Fruit fly (Drosophila melanogaster) whole organism, prepupa: Measurements from ENCODE around the gene CG15563.

ENCODE experiments used
- Blimp-1 ChIP-seq: fragments of 200-800 bp; sonication (Bioruptor generic); optimal IDR thresholded peaks from 3 replicates; lab custom pipeline; 2017; ENCODE audit warnings: missing biosample characterization, missing genetic modification characterization, mild to moderate bottlenecking, moderate library complexity, missing genetic modification reagents
- CG10631 ChIP-seq: fragments of 200-800 bp; sonication (Bioruptor generic); optimal IDR thresholded peaks from 2 replicates; lab custom pipeline; 2016; ENCODE audit warnings: missing biosample characterization, missing genetic modification characterization
- CG10669 ChIP-seq: fragments of 200-800 bp; sonication (Bioruptor generic); optimal IDR thresholded peaks from 3 replicates; lab custom pipeline; 2018; ENCODE audit warnings: missing biosample characterization, mild to moderate bottlenecking, missing genetic modification characterization, moderate library complexity
- CG11294 ChIP-seq: fragments of 200-800 bp; sonication (Bioruptor generic); IDR thresholded peaks from 2 replicates; pipeline ENCODE4 v1.3.6; 2022; ENCODE audit warnings: missing biosample characterization, missing genetic modification characterization
- CG11902 ChIP-seq: fragments of 200-800 bp; sonication (Bioruptor generic); optimal IDR thresholded peaks from 3 replicates; lab custom pipeline; 2016; ENCODE audit warnings: missing biosample characterization, missing genetic modification characterization
- CG15336 ChIP-seq: fragments of 200-800 bp; sonication (Bioruptor generic); IDR thresholded peaks from 2 replicates; pipeline ENCODE4 v1.3.6; 2022; ENCODE audit warnings: missing biosample characterization, missing genetic modification characterization
- CG1621 ChIP-seq: fragments of 200-800 bp; sonication (Bioruptor generic); optimal IDR thresholded peaks from 3 replicates; lab custom pipeline; 2018; ENCODE audit warnings: missing biosample characterization, mild to moderate bottlenecking, missing genetic modification characterization
- CG16779 ChIP-seq: fragments of 200-800 bp; sonication (Bioruptor generic); optimal IDR thresholded peaks from 3 replicates; lab custom pipeline; 2017; ENCODE audit warnings: missing biosample characterization, mild to moderate bottlenecking, missing genetic modification characterization
- CG3032 ChIP-seq: fragments of 200-800 bp; optimal IDR thresholded peaks from 2 replicates; lab custom pipeline; 2019; ENCODE audit warnings: missing biosample characterization, mild to moderate bottlenecking, missing genetic modification characterization, moderate library complexity
- CG31627 ChIP-seq: fragments of 200-800 bp; sonication (Bioruptor generic); optimal IDR thresholded peaks from 3 replicates; lab custom pipeline; 2016; ENCODE audit warnings: missing biosample characterization, missing genetic modification characterization
- CG32006 ChIP-seq: fragments of 200-800 bp; sonication (Bioruptor generic); optimal IDR thresholded peaks from 3 replicates; lab custom pipeline; 2017; ENCODE audit warnings: missing biosample characterization, mild to moderate bottlenecking, missing genetic modification characterization
- CG34406 ChIP-seq: fragments of 200-800 bp; sonication (Bioruptor generic); optimal IDR thresholded peaks from 3 replicates; lab custom pipeline; 2016; ENCODE audit warnings: missing biosample characterization, missing genetic modification characterization
- CG3919 ChIP-seq: fragments of 200-800 bp; sonication (Bioruptor generic); optimal IDR thresholded peaks from 3 replicates; lab custom pipeline; 2016; ENCODE audit warnings: missing biosample characterization, missing genetic modification characterization
- CG4318 ChIP-seq: fragments of 200-800 bp; sonication (Bioruptor generic); optimal IDR thresholded peaks from 3 replicates; lab custom pipeline; 2017; ENCODE audit warnings: missing biosample characterization, mild to moderate bottlenecking, missing genetic modification characterization
- CG6163 ChIP-seq: fragments of 200-800 bp; sonication (Bioruptor generic); IDR thresholded peaks from 3 replicates; pipeline ENCODE4 v1.3.6; 2022; ENCODE audit warnings: missing biosample characterization, missing genetic modification characterization
- CG6276 ChIP-seq: fragments of 200-800 bp; sonication (Bioruptor generic); optimal IDR thresholded peaks from 2 replicates; lab custom pipeline; 2017; ENCODE audit warnings: missing biosample characterization, mild to moderate bottlenecking, missing genetic modification characterization
- CG6792 ChIP-seq: fragments of 200-800 bp; sonication (Bioruptor generic); optimal IDR thresholded peaks from 3 replicates; lab custom pipeline; 2016; ENCODE audit warnings: missing biosample characterization, missing genetic modification characterization
- CG6808 ChIP-seq: fragments of 200-800 bp; sonication (Bioruptor generic); optimal IDR thresholded peaks from 3 replicates; lab custom pipeline; 2017; ENCODE audit warnings: missing biosample characterization, missing genetic modification characterization, mild to moderate bottlenecking, moderate library complexity, missing genetic modification reagents
- CG6854 ChIP-seq: fragments of 200-800 bp; sonication (Bioruptor generic); optimal IDR thresholded peaks from 2 replicates; lab custom pipeline; 2017; ENCODE audit warnings: missing biosample characterization, mild to moderate bottlenecking, missing genetic modification characterization
- CG7368 ChIP-seq: fragments of 200-800 bp; sonication (Bioruptor generic); optimal IDR thresholded peaks from 3 replicates; lab custom pipeline; 2016; ENCODE audit warnings: missing biosample characterization, missing genetic modification characterization
- CG8119 ChIP-seq: fragments of 200-800 bp; sonication (Bioruptor generic); IDR thresholded peaks from 3 replicates; pipeline ENCODE4 v1.3.6; 2022; ENCODE audit warnings: missing biosample characterization, missing genetic modification characterization
- CG8319 ChIP-seq: fragments of 200-800 bp; sonication (Bioruptor generic); optimal IDR thresholded peaks from 3 replicates; lab custom pipeline; 2016; ENCODE audit warnings: missing biosample characterization, missing genetic modification characterization
- CG8632 ChIP-seq: fragments of 200-800 bp; sonication (Bioruptor generic); optimal IDR thresholded peaks from 3 replicates; lab custom pipeline; 2016; ENCODE audit warnings: missing biosample characterization, missing genetic modification characterization
- CG9139 ChIP-seq: fragments of 200-800 bp; sonication (Bioruptor generic); optimal IDR thresholded peaks from 3 replicates; lab custom pipeline; 2017; ENCODE audit warnings: missing biosample characterization, mild to moderate bottlenecking, missing genetic modification characterization
- Eip75B ChIP-seq: fragments of 200-800 bp; sonication (Bioruptor generic); optimal IDR thresholded peaks from 3 replicates; lab custom pipeline; 2016; ENCODE audit warnings: missing biosample characterization, missing genetic modification characterization
- Eip78C ChIP-seq: fragments of 200-800 bp; sonication (Bioruptor generic); peaks from one replicate; lab custom pipeline; 2016; ENCODE audit warnings: missing biosample characterization, missing genetic modification characterization
- Eip93F ChIP-seq: fragments of 200-800 bp; sonication (Bioruptor generic); optimal IDR thresholded peaks from 2 replicates; lab custom pipeline; 2016; ENCODE audit warnings: missing biosample characterization, mild to moderate bottlenecking, missing genetic modification characterization
- Ets21C ChIP-seq: fragments of 200-800 bp; sonication (Bioruptor generic); optimal IDR thresholded peaks from 3 replicates; lab custom pipeline; 2016; ENCODE audit warnings: missing biosample characterization, missing genetic modification characterization
- Ets96B ChIP-seq: fragments of 200-800 bp; optimal IDR thresholded peaks from 2 replicates; lab custom pipeline; 2019; ENCODE audit warnings: missing biosample characterization, mild to moderate bottlenecking, missing genetic modification characterization, moderate library complexity
- Gug ChIP-seq: fragments of 200-800 bp; sonication (Bioruptor generic); IDR thresholded peaks from 2 replicates; pipeline ENCODE4 v1.3.6; 2022; ENCODE audit warnings: missing biosample characterization, missing genetic modification characterization
- Hr38 ChIP-seq: sonication (Bioruptor generic); optimal IDR thresholded peaks from 2 replicates; lab custom pipeline; 2016; ENCODE audit warnings: missing biosample characterization, missing genetic modification characterization
- Hr39 ChIP-seq: fragments of 200-800 bp; sonication (Bioruptor generic); optimal IDR thresholded peaks from 2 replicates; lab custom pipeline; 2016; ENCODE audit warnings: missing biosample characterization, missing genetic modification characterization
- Lpt ChIP-seq: fragments of 200-800 bp; sonication (Bioruptor generic); optimal IDR thresholded peaks from 3 replicates; lab custom pipeline; 2016; ENCODE audit warnings: missing biosample characterization, missing genetic modification characterization
- Met ChIP-seq: fragments of 200-800 bp; sonication (Bioruptor generic); optimal IDR thresholded peaks from 3 replicates; lab custom pipeline; 2016; ENCODE audit warnings: missing biosample characterization, missing genetic modification characterization
- OdsH ChIP-seq: fragments of 200-800 bp; sonication (Bioruptor generic); optimal IDR thresholded peaks from 3 replicates; lab custom pipeline; 2016; ENCODE audit warnings: missing biosample characterization, missing genetic modification characterization
- Smox ChIP-seq: fragments of 200-800 bp; sonication (Bioruptor generic); optimal IDR thresholded peaks from 3 replicates; lab custom pipeline; 2016; ENCODE audit warnings: missing biosample characterization, missing genetic modification characterization
- Sox102F ChIP-seq: fragments of 200-800 bp; sonication (Bioruptor generic); optimal IDR thresholded peaks from 2 replicates; lab custom pipeline; 2016; ENCODE audit warnings: missing biosample characterization, mild to moderate bottlenecking, missing genetic modification characterization
- Sox14 ChIP-seq: fragments of 200-800 bp; sonication (Bioruptor generic); optimal IDR thresholded peaks from 3 replicates; lab custom pipeline; 2016; ENCODE audit warnings: missing biosample characterization, missing genetic modification characterization
- Sox15 ChIP-seq: fragments of 200-800 bp; sonication (Bioruptor generic); optimal IDR thresholded peaks from 3 replicates; lab custom pipeline; 2016; ENCODE audit warnings: missing biosample characterization, missing genetic modification characterization
- cyc ChIP-seq: fragments of 200-800 bp; sonication (Bioruptor generic); optimal IDR thresholded peaks from 3 replicates; lab custom pipeline; 2016; ENCODE audit warnings: missing biosample characterization, missing genetic modification characterization
- dac ChIP-seq: fragments of 200-800 bp; sonication (Bioruptor generic); optimal IDR thresholded peaks from 2 replicates; lab custom pipeline; 2017; ENCODE audit warnings: missing biosample characterization, mild to moderate bottlenecking, missing genetic modification characterization
- eg ChIP-seq: fragments of 200-800 bp; sonication (Bioruptor generic); IDR thresholded peaks from 3 replicates; pipeline ENCODE4 v1.3.6; 2022; ENCODE audit warnings: missing biosample characterization, missing genetic modification characterization
- fkh ChIP-seq: fragments of 200-800 bp; sonication (Bioruptor generic); optimal IDR thresholded peaks from 3 replicates; lab custom pipeline; 2017; ENCODE audit warnings: missing biosample characterization, mild to moderate bottlenecking, missing genetic modification characterization, moderate library complexity
- lz ChIP-seq: fragments of 200-800 bp; sonication (Bioruptor generic); optimal IDR thresholded peaks from 3 replicates; lab custom pipeline; 2016; ENCODE audit warnings: missing biosample characterization, missing genetic modification characterization
- net ChIP-seq: fragments of 200-800 bp; sonication (Bioruptor generic); optimal IDR thresholded peaks from 3 replicates; lab custom pipeline; 2016; ENCODE audit warnings: missing biosample characterization, missing genetic modification characterization
- pdm3 ChIP-seq: fragments of 200-800 bp; sonication (Bioruptor generic); optimal IDR thresholded peaks from 3 replicates; lab custom pipeline; 2016; ENCODE audit warnings: missing biosample characterization, missing genetic modification characterization
- salr ChIP-seq, 2 experiments: fragments of 200-800 bp; sonication (Bioruptor generic); optimal IDR thresholded peaks; 3 replicates each; lab custom pipeline; 2016 to 2018; ENCODE audit warnings: missing biosample characterization in 2 of 2, missing genetic modification characterization in 2 of 2, mild to moderate bottlenecking in 1 of 2
- spab ChIP-seq: fragments of 200-800 bp; sonication (Bioruptor generic); optimal IDR thresholded peaks from 2 replicates; lab custom pipeline; 2017; ENCODE audit warnings: missing biosample characterization, mild to moderate bottlenecking, missing genetic modification characterization, missing genetic modification reagents
- ss ChIP-seq, 2 experiments: fragments of 200-800 bp; sonication (Bioruptor generic); optimal IDR thresholded peaks; 2 replicates in 1 of 2; 3 replicates in 1 of 2; lab custom pipeline; 2017 to 2018; ENCODE audit warnings: mild to moderate bottlenecking in 2 of 2, missing biosample characterization in 2 of 2, missing genetic modification characterization in 2 of 2, moderate library complexity in 1 of 2
- svp ChIP-seq: fragments of 200-800 bp; sonication (Bioruptor generic); peaks from one replicate; lab custom pipeline; 2016; ENCODE audit warnings: missing biosample characterization, missing genetic modification characterization
- vri ChIP-seq: fragments of 200-800 bp; sonication (Bioruptor generic); optimal IDR thresholded peaks from 3 replicates; lab custom pipeline; 2016; ENCODE audit warnings: missing biosample characterization, mild to moderate bottlenecking, missing genetic modification characterization

The CG15563 gene

dm6 chr3R:31252093-31252962, 20.2 kb upstream of the CG15563 start, which contains the start of the genes qless and mRpL32:
Gene qless (minus strand): TSS chr3R:31252608.
Gene mRpL32 (plus strand): TSS chr3R:31252872.
- TF ChIP-seq lz (GFP tag; lab: Kevin White, UChicago): peak; percentile 65
- no peak for TF ChIP-seq CG6792 (GFP tag; lab: Kevin White, UChicago)
- TF ChIP-seq vri (GFP tag; lab: Kevin White, UChicago): peak; percentile 81
- peak; percentile 61 for TF ChIP-seq CG10631 (GFP tag; lab: Kevin White, UChicago)
- no peak for TF ChIP-seq dac (GFP tag; lab: Kevin White, UChicago)
- no peak for TF ChIP-seq pdm3 (GFP tag; lab: Kevin White, UChicago)
- TF ChIP-seq Ets21C: peak; percentile 36
- TF ChIP-seq CG6808: no peak
- no peak for TF ChIP-seq CG8319
- no peak for TF ChIP-seq spab (GFP tag; lab: Kevin White, UChicago)
- TF ChIP-seq CG10669 (GFP tag; lab: Kevin White, UChicago): no peak
- TF ChIP-seq Sox15: no peak
- TF ChIP-seq fkh: no peak
- TF ChIP-seq salr (GFP tag; optimal IDR thresholded peaks at IDR 0.05; lab: Kevin White, UChicago): no peak
- no peak for TF ChIP-seq Eip93F (GFP tag; lab: Kevin White, UChicago)
- TF ChIP-seq Sox14 (GFP tag; lab: Kevin White, UChicago): no peak
- TF ChIP-seq Smox: no peak
- peak; percentile 12; the same call in 1 of the 2 replicates for TF ChIP-seq CG15336 (GFP tag; lab: Robert Waterston, UW)
- TF ChIP-seq Blimp-1 (GFP tag; lab: Kevin White, UChicago): no peak
- TF ChIP-seq CG16779: no peak
- TF ChIP-seq Eip75B: no peak
- no peak for TF ChIP-seq Sox102F (GFP tag; lab: Kevin White, UChicago)
- TF ChIP-seq CG6276 (GFP tag; lab: Kevin White, UChicago): no peak
- peak; percentile 74 for TF ChIP-seq CG3032 (tag; lab: Kevin White, UChicago)
- TF ChIP-seq CG32006 (GFP tag; lab: Kevin White, UChicago): no peak
- peak; percentile 43; the same call in 2 of the 3 replicates for TF ChIP-seq CG6163 (GFP tag; lab: Robert Waterston, UW)
- no peak for TF ChIP-seq CG6854 (GFP tag; lab: Kevin White, UChicago)
- TF ChIP-seq net (GFP tag; lab: Kevin White, UChicago): no peak
- no peak for TF ChIP-seq CG3919 (GFP tag; lab: Kevin White, UChicago)
- peak; percentile 47 for TF ChIP-seq CG31627 (GFP tag; lab: Kevin White, UChicago)
- no peak for TF ChIP-seq CG9139 (GFP tag; lab: Kevin White, UChicago)
- peak; percentile 33 for TF ChIP-seq OdsH (GFP tag; lab: Kevin White, UChicago)
- peak; percentile 80 for TF ChIP-seq Eip78C
- TF ChIP-seq svp (GFP tag; lab: Kevin White, UChicago): no peak
- TF ChIP-seq Met (GFP tag; lab: Kevin White, UChicago): no peak
- TF ChIP-seq Gug: peak; percentile 45; the same call in 1 of the 2 replicates
- TF ChIP-seq CG7368: no peak
- peak; percentile 54 for TF ChIP-seq Hr39
- TF ChIP-seq Lpt (GFP tag; lab: Kevin White, UChicago): peak; percentile 51
- peak; percentile 85 for TF ChIP-seq eg (GFP tag; lab: Robert Waterston, UW)
- peak; percentile 20 for TF ChIP-seq Ets96B (tag; lab: Kevin White, UChicago)
- no peak for TF ChIP-seq CG8119 (GFP tag; lab: Robert Waterston, UW)
- peak; percentile 31; the same call in 1 of the 2 replicates for TF ChIP-seq CG11294 (GFP tag; lab: Robert Waterston, UW)
- TF ChIP-seq ss (GFP tag; optimal IDR thresholded peaks at IDR 0.05; lab: Kevin White, UChicago): no peak
- no peak for TF ChIP-seq CG8632
- peak; percentile 78 for TF ChIP-seq cyc (GFP tag; lab: Kevin White, UChicago)
- TF ChIP-seq CG1621 (tag; lab: Kevin White, UChicago): no peak
- TF ChIP-seq CG11902: peak; percentile 21
- TF ChIP-seq CG4318 (GFP tag; lab: Kevin White, UChicago): no peak
- no peak for TF ChIP-seq CG34406 (GFP tag; lab: Kevin White, UChicago)
- no peak for TF ChIP-seq Hr38
